Worm (Caenorhabditis elegans) whole organism, L2 larva: Measurements from ENCODE around the gene Y32G9B.1.

ENCODE experiments used
- aly-2 ChIP-seq: fragments of 150-350 bp; optimal IDR thresholded peaks from 2 replicates; lab custom pipeline; 2014; ENCODE audit warnings: missing biosample characterization, missing genetic modification characterization
- ama-1 ChIP-seq: fragments of 150-350 bp; optimal IDR thresholded peaks from 2 replicates; lab custom pipeline; 2018; ENCODE audit warnings: inconsistent platforms
- blmp-1 ChIP-seq: sonication (generic microtip); optimal IDR thresholded peaks from 2 replicates; lab custom pipeline; 2017; ENCODE audit warnings: missing genetic modification characterization, mild to moderate bottlenecking, missing compliant biosample characterization, antibody characterized with exemption, moderate library complexity; ENCODE audit not compliant: insufficient read depth
- lsy-2 ChIP-seq, 2 experiments: fragments of 150-350 bp in 1 of 2; sonication (generic microtip) in 1 of 2; optimal IDR thresholded peaks; 2 replicates each; lab custom pipeline; 2014 to 2017; ENCODE audit warnings: missing biosample characterization in 2 of 2, missing genetic modification characterization in 2 of 2
- mdl-1 ChIP-seq, 2 experiments: fragments of 150-350 bp in 1 of 2; sonication (generic microtip) in 1 of 2; optimal IDR thresholded peaks; 2 replicates each; lab custom pipeline; 2017; ENCODE audit warnings: missing biosample characterization in 2 of 2, missing genetic modification characterization in 2 of 2
- nhr-21 ChIP-seq: fragments of 150-350 bp; optimal IDR thresholded peaks from 2 replicates; lab custom pipeline; 2014; ENCODE audit warnings: missing biosample characterization, missing genetic modification characterization
- nhr-237 ChIP-seq: fragments of 150-350 bp; optimal IDR thresholded peaks from 2 replicates; lab custom pipeline; 2014; ENCODE audit warnings: missing biosample characterization, missing genetic modification characterization
- nhr-77 ChIP-seq: fragments of 150-350 bp; optimal IDR thresholded peaks from 2 replicates; lab custom pipeline; 2014; ENCODE audit warnings: missing biosample characterization, missing genetic modification characterization
- snpc-4 ChIP-seq: fragments of 150-350 bp; optimal IDR thresholded peaks from 2 replicates; lab custom pipeline; 2014; ENCODE audit warnings: missing biosample characterization, missing genetic modification characterization
- zag-1 ChIP-seq: fragments of 150-350 bp; optimal IDR thresholded peaks from 2 replicates; lab custom pipeline; 2014; ENCODE audit warnings: missing biosample characterization, missing genetic modification characterization
- ztf-1 ChIP-seq: fragments of 200-800 bp; sonication (Bioruptor generic); conservative IDR thresholded peaks from 2 replicates; pipeline ENCODE4 v1.3.6; 2022; ENCODE audit warnings: missing genetic modification characterization, missing compliant biosample characterization

DNA sequence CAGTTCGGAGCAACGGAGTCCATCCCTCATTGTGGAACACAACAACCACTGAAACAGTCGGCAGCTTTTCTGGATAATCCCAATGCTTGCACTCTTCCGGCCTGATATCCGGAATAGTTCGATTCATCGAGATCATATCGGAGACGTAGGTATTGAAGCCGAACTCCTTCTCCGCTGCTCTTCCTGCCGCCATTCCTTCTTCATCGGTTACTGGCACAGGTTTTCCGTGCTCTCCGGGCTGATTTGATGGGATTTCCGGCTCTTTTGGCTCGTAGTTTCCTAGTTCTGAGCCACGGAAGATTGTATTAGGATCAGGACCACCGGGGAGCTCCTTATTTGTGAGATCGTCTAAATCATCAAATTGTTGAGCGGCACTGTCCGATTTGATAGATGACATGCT lies 9.9 kb downstream of the Y32G9B.1 start:
- TF ChIP-seq zag-1 = no peak
- no peak for TF ChIP-seq nhr-237 (tag; lab: Kevin White, UChicago)
- no peak for TF ChIP-seq aly-2 (tag; lab: Kevin White, UChicago)
- no peak for TF ChIP-seq nhr-21 (tag; lab: Kevin White, UChicago)
- TF ChIP-seq blmp-1 (tag; lab: Kevin White, UChicago) = no peak
- TF ChIP-seq nhr-77 (tag; lab: Kevin White, UChicago) = no peak
- no peak for TF ChIP-seq ama-1 (lab: Kevin White, UChicago)
- TF ChIP-seq snpc-4 = no peak
- TF ChIP-seq lsy-2 (tag; optimal IDR thresholded peaks at IDR 0.05; lab: Kevin White, UChicago) = no peak
- no peak for TF ChIP-seq ztf-1 (GFP tag; lab: Robert Waterston, UW)
- TF ChIP-seq mdl-1 (tag; optimal IDR thresholded peaks at IDR 0.05; lab: Kevin White, UChicago) = no peak
